Fruit fly (Drosophila melanogaster) whole organism, embryonic: ENCODE measurements around the gene Glut4EF.

Source experiments
- Atf6 ChIP-seq: fragments of 200-800 bp; sonication (Bioruptor generic); IDR thresholded peaks from 2 replicates; pipeline ENCODE4 v1.3.6; 2022; ENCODE audit warnings: missing biosample characterization, missing genetic modification characterization
- BEAF-32 ChIP-seq: fragments of 200-800 bp; sonication (Bioruptor generic); optimal IDR thresholded peaks from 3 replicates; lab custom pipeline; 2017; ENCODE audit warnings: missing biosample characterization, missing genetic modification characterization, mild to moderate bottlenecking, moderate library complexity, missing genetic modification reagents
- Blimp-1 ChIP-seq: fragments of 200-800 bp; sonication (Bioruptor generic); optimal IDR thresholded peaks from 3 replicates; lab custom pipeline; 2018; ENCODE audit warnings: missing biosample characterization, missing genetic modification characterization, mild to moderate bottlenecking, moderate library complexity, missing genetic modification reagents
- CG10209 ChIP-seq: fragments of 200-800 bp; sonication (Bioruptor generic); optimal IDR thresholded peaks from 3 replicates; lab custom pipeline; 2017; ENCODE audit warnings: missing biosample characterization, mild to moderate bottlenecking, missing genetic modification characterization, missing genetic modification reagents
- CG10431 ChIP-seq: fragments of 200-800 bp; sonication (Bioruptor generic); optimal IDR thresholded peaks from 3 replicates; lab custom pipeline; 2018; ENCODE audit warnings: missing biosample characterization, mild to moderate bottlenecking, missing genetic modification characterization
- CG13287 ChIP-seq: fragments of 200-800 bp; sonication (Bioruptor generic); IDR thresholded peaks from 2 replicates; pipeline ENCODE4 v1.3.6; 2022; ENCODE audit warnings: missing biosample characterization, missing genetic modification characterization; ENCODE audit not compliant: partially characterized antibody
- CG13894 ChIP-seq: fragments of 200-800 bp; sonication (Bioruptor generic); optimal IDR thresholded peaks from 3 replicates; lab custom pipeline; 2018; ENCODE audit warnings: missing biosample characterization, mild to moderate bottlenecking, missing genetic modification characterization, moderate library complexity
- CG2199 ChIP-seq: fragments of 200-800 bp; sonication (Bioruptor generic); IDR thresholded peaks from 3 replicates; pipeline ENCODE4 v1.3.6; 2022; ENCODE audit warnings: missing biosample characterization, missing genetic modification characterization
- CG3065 ChIP-seq: fragments of 200-800 bp; sonication (Bioruptor generic); optimal IDR thresholded peaks from 2 replicates; lab custom pipeline; 2016; ENCODE audit warnings: missing biosample characterization, missing genetic modification characterization
- CG32772 ChIP-seq: fragments of 200-800 bp; sonication (Bioruptor generic); IDR thresholded peaks from 2 replicates; pipeline ENCODE4 v1.3.6; 2022; ENCODE audit warnings: missing biosample characterization, missing genetic modification characterization
- CG3726 ChIP-seq: fragments of 200-800 bp; sonication (Bioruptor generic); IDR thresholded peaks from 3 replicates; pipeline ENCODE4, ENCODE4 v1.3.6; 2022; ENCODE audit warnings: missing biosample characterization, missing genetic modification characterization
- CG4730 ChIP-seq: fragments of 200-800 bp; sonication (Bioruptor generic); IDR thresholded peaks from 2 replicates; pipeline ENCODE4 v1.3.6; 2022; ENCODE audit warnings: missing biosample characterization, missing genetic modification characterization
- CG4854 ChIP-seq: fragments of 200-800 bp; sonication (Bioruptor generic); optimal IDR thresholded peaks from 2 replicates; lab custom pipeline; 2016; ENCODE audit warnings: missing biosample characterization, missing genetic modification characterization, inconsistent platforms
- CG7786 ChIP-seq: fragments of 200-800 bp; sonication (Bioruptor generic); optimal IDR thresholded peaks from 2 replicates; lab custom pipeline; 2016; ENCODE audit warnings: missing biosample characterization, missing genetic modification characterization
- CG8359 ChIP-seq: fragments of 200-800 bp; sonication (Bioruptor generic); optimal IDR thresholded peaks from 2 replicates; lab custom pipeline; 2017; ENCODE audit warnings: missing biosample characterization, mild to moderate bottlenecking, missing genetic modification characterization, borderline replicate concordance
- CG8924 ChIP-seq: fragments of 200-800 bp; optimal IDR thresholded peaks from 3 replicates; lab custom pipeline; 2019; ENCODE audit warnings: missing biosample characterization, mild to moderate bottlenecking, missing genetic modification characterization, moderate library complexity
- CG9817 ChIP-seq: fragments of 200-800 bp; sonication (Bioruptor generic); optimal IDR thresholded peaks from 2 replicates; lab custom pipeline; 2018; ENCODE audit warnings: missing biosample characterization, mild to moderate bottlenecking, missing genetic modification characterization, moderate library complexity
- Gsc ChIP-seq: fragments of 200-800 bp; sonication (Bioruptor generic); IDR thresholded peaks from 2 replicates; pipeline ENCODE4 v1.3.6; 2022; ENCODE audit warnings: missing biosample characterization, missing genetic modification characterization
- MBD-R2 ChIP-seq: fragments of 200-800 bp; sonication (Bioruptor generic); IDR thresholded peaks from 2 replicates; pipeline ENCODE4 v1.3.6; 2022; ENCODE audit warnings: missing biosample characterization, missing genetic modification characterization
- Med ChIP-seq: fragments of 200-800 bp; sonication (Bioruptor generic); peaks from one replicate; lab custom pipeline; 2016; ENCODE audit warnings: missing biosample characterization, missing genetic modification characterization, mild to moderate bottlenecking, inconsistent platforms, moderate library complexity
- Nf-YA ChIP-seq: fragments of 200-800 bp; sonication (Bioruptor generic); IDR thresholded peaks from 2 replicates; pipeline ENCODE4 v1.3.6; 2022; ENCODE audit warnings: missing biosample characterization, missing genetic modification characterization
- Pdp1 ChIP-seq, 2 experiments: fragments of 200-800 bp; sonication (Bioruptor generic); optimal IDR thresholded peaks; 3 replicates each; lab custom pipeline; 2016; ENCODE audit warnings: missing biosample characterization in 2 of 2, missing genetic modification characterization in 2 of 2, mild to moderate bottlenecking in 1 of 2, moderate library complexity in 1 of 2
- al ChIP-seq: fragments of 200-800 bp; sonication (Bioruptor generic); IDR thresholded peaks from 2 replicates; pipeline ENCODE4 v1.3.6; 2022; ENCODE audit warnings: missing biosample characterization, missing genetic modification characterization
- cad ChIP-seq: fragments of >200 bp; optimal IDR thresholded peaks from 2 replicates; lab custom pipeline; 2017; ENCODE audit warnings: missing biosample characterization, missing genetic modification characterization
- chm ChIP-seq: fragments of 200-800 bp; sonication (Bioruptor generic); IDR thresholded peaks from 2 replicates; pipeline ENCODE4 v1.3.6; 2022; ENCODE audit warnings: missing biosample characterization, missing genetic modification characterization
- crc ChIP-seq: fragments of 200-800 bp; sonication (Bioruptor generic); optimal IDR thresholded peaks from 2 replicates; lab custom pipeline; 2016; ENCODE audit warnings: missing biosample characterization, missing genetic modification characterization
- cwo ChIP-seq: fragments of 200-800 bp; sonication (Bioruptor generic); optimal IDR thresholded peaks from 3 replicates; lab custom pipeline; 2017; ENCODE audit warnings: missing biosample characterization, missing genetic modification characterization, mild to moderate bottlenecking, moderate library complexity, missing genetic modification reagents
- fu2 ChIP-seq: fragments of 200-800 bp; sonication (Bioruptor generic); optimal IDR thresholded peaks from 2 replicates; lab custom pipeline; 2016; ENCODE audit warnings: missing biosample characterization, missing genetic modification characterization
- grn ChIP-seq: fragments of 200-800 bp; sonication (Bioruptor generic); optimal IDR thresholded peaks from 3 replicates; lab custom pipeline; 2017; ENCODE audit warnings: missing biosample characterization, missing genetic modification characterization
- ken ChIP-seq: fragments of 200-800 bp; sonication (Bioruptor generic); IDR thresholded peaks from 3 replicates; pipeline ENCODE4 v1.3.6; 2022; ENCODE audit warnings: missing biosample characterization, missing genetic modification characterization
- lbe ChIP-seq: fragments of 200-800 bp; sonication (Bioruptor generic); optimal IDR thresholded peaks from 2 replicates; lab custom pipeline; 2016; ENCODE audit warnings: missing biosample characterization, mild to moderate bottlenecking, missing genetic modification characterization
- mam ChIP-seq: fragments of 200-800 bp; sonication (Bioruptor generic); optimal IDR thresholded peaks from 3 replicates; lab custom pipeline; 2016; ENCODE audit warnings: missing biosample characterization, missing genetic modification characterization
- nerfin-2 ChIP-seq: fragments of 200-800 bp; sonication (Bioruptor generic); IDR thresholded peaks from 2 replicates; pipeline ENCODE4 v1.3.6; 2022; ENCODE audit warnings: missing biosample characterization, missing genetic modification characterization; ENCODE audit not compliant: partially characterized antibody
- odd ChIP-seq: fragments of 200-800 bp; sonication (Bioruptor generic); optimal IDR thresholded peaks from 2 replicates; lab custom pipeline; 2017; ENCODE audit warnings: missing biosample characterization, mild to moderate bottlenecking, missing genetic modification characterization
- onecut ChIP-seq: fragments of 200-800 bp; sonication (Bioruptor generic); IDR thresholded peaks from 2 replicates; pipeline ENCODE4 v1.3.6; 2022; ENCODE audit warnings: missing biosample characterization, missing genetic modification characterization
- pan ChIP-seq, 4 experiments: fragments of >200 bp in 3 of 4; fragments of 200-800 bp in 1 of 4; sonication (Bioruptor generic) in 1 of 4; optimal IDR thresholded peaks in 3 of 4; IDR thresholded peaks in 1 of 4; 2 replicates each; pipeline versions ENCODE4 v1.3.6 to Lab custom; 2017 to 2022; ENCODE audit warnings: missing biosample characterization in 2 of 4, missing genetic modification characterization in 2 of 4, mixed read lengths in 1 of 4
- pb ChIP-seq: fragments of 200-800 bp; sonication (Bioruptor generic); optimal IDR thresholded peaks from 3 replicates; lab custom pipeline; 2016; ENCODE audit warnings: missing biosample characterization, missing genetic modification characterization
- psq ChIP-seq: fragments of 200-800 bp; sonication (Bioruptor generic); optimal IDR thresholded peaks from 2 replicates; lab custom pipeline; 2017; ENCODE audit warnings: missing biosample characterization, missing genetic modification characterization
- sd ChIP-seq: fragments of 200-800 bp; sonication (Bioruptor generic); optimal IDR thresholded peaks from 3 replicates; lab custom pipeline; 2018; ENCODE audit warnings: missing biosample characterization, mild to moderate bottlenecking, missing genetic modification characterization, moderate library complexity
- sens ChIP-seq: fragments of 200-800 bp; sonication (Bioruptor generic); peaks from one replicate; lab custom pipeline; 2016; ENCODE audit warnings: missing biosample characterization, missing genetic modification characterization
- sqz ChIP-seq: fragments of 200-800 bp; sonication (Bioruptor generic); optimal IDR thresholded peaks from 3 replicates; lab custom pipeline; 2018; ENCODE audit warnings: missing biosample characterization, mild to moderate bottlenecking, missing genetic modification characterization
- ssp ChIP-seq: fragments of 200-800 bp; sonication (Bioruptor generic); IDR thresholded peaks from 2 replicates; pipeline ENCODE4 v1.3.6; 2022; ENCODE audit warnings: missing biosample characterization, missing genetic modification characterization
- vvl ChIP-seq: fragments of 200-800 bp; sonication (Bioruptor generic); IDR thresholded peaks from 2 replicates; pipeline ENCODE4 v1.3.6; 2022; ENCODE audit warnings: missing biosample characterization, missing genetic modification characterization
- wor ChIP-seq: fragments of 200-800 bp; sonication (Bioruptor generic); IDR thresholded peaks from 2 replicates; pipeline ENCODE4 v1.3.6; 2022; ENCODE audit warnings: missing biosample characterization, missing genetic modification characterization
- zf30C ChIP-seq: fragments of 200-800 bp; sonication (Bioruptor generic); optimal IDR thresholded peaks from 3 replicates; lab custom pipeline; 2018; ENCODE audit warnings: missing biosample characterization, mild to moderate bottlenecking, missing genetic modification characterization

Gene Glut4EF

dm6 chr3R:9884461-9885185 is 10.1 kb downstream of the Glut4EF start (continued):
- TF ChIP-seq fu2 (GFP tag; lab: Kevin White, UChicago) (peak; percentile 52), Nf-YA (0 out of 2 replicates have a peak, but pooled peaks have one; percentile 12), cad (GFP tag; lab: Kevin White, UChicago) (no peak), Gsc (no peak), ken (GFP tag; lab: Robert Waterston, UW) (peak; percentile 82), CG3065 (GFP tag; lab: Kevin White, UChicago) (no peak), CG10431 (GFP tag; lab: Kevin White, UChicago) (no peak), al (peak; percentile 13; the same call in 1 of the 2 replicates), CG3726 (GFP tag; lab: Robert Waterston, UW) (no peak), nerfin-2 (GFP tag; lab: Robert Waterston, UW) (no peak), grn (GFP tag; lab: Kevin White, UChicago) (no peak), pan (optimal IDR thresholded peaks at IDR 0.05; lab: Kevin White, UChicago) (no peak), pan (GFP tag; optimal IDR thresholded peaks at IDR 0.05 in 1 of 2, IDR thresholded peaks at IDR 0.05 in 1 of 2) (peak in 1 of 2 experiments; percentile 70), sqz (no peak), ssp (GFP tag; lab: Robert Waterston, UW) (no peak), CG13287 (GFP tag; lab: Robert Waterston, UW) (no peak), CG10209 (peak; percentile 27), CG4854 (GFP tag; lab: Kevin White, UChicago) (no peak), odd (GFP tag; lab: Kevin White, UChicago) (peak; percentile 55), wor (GFP tag; lab: Robert Waterston, UW) (no peak), psq (GFP tag; lab: Kevin White, UChicago) (no peak), pb (GFP tag; lab: Kevin White, UChicago) (peak; percentile 7), BEAF-32 (GFP tag; lab: Kevin White, UChicago) (no peak), mam (GFP tag; lab: Kevin White, UChicago) (peak; percentile 82), chm (peak; percentile 64; the same call in 1 of the 2 replicates), lbe (GFP tag; lab: Kevin White, UChicago) (no peak), CG8924 (no peak), CG4730 (peak; percentile 35), MBD-R2 (peak; percentile 45; the same call in 1 of the 2 replicates)

- TF ChIP-seq onecut (GFP tag; lab: Robert Waterston, UW) (peak; percentile 64), vvl (GFP tag; lab: Robert Waterston, UW) (0 out of 2 replicates have a peak, but pooled peaks have one; percentile 46), cwo (GFP tag; lab: Kevin White, UChicago) (no peak), zf30C (GFP tag; lab: Kevin White, UChicago) (no peak), Atf6 (no peak), Blimp-1 (GFP tag; lab: Kevin White, UChicago) (peak; percentile 34), crc (GFP tag; lab: Kevin White, UChicago) (no peak), Pdp1 (GFP tag; optimal IDR thresholded peaks at IDR 0.05; lab: Kevin White, UChicago) (peak in 1 of 2 experiments; percentile 43), Med (peak; percentile 3), CG13894 (tag; lab: Kevin White, UChicago) (no peak), CG9817 (tag; lab: Kevin White, UChicago) (no peak), CG2199 (GFP tag; lab: Robert Waterston, UW) (0 out of 3 replicates have a peak, but pooled peaks have one; percentile 52), CG7786 (no peak), CG8359 (GFP tag; lab: Kevin White, UChicago) (peak; percentile 97), CG32772 (GFP tag; lab: Robert Waterston, UW) (peak; percentile 14; the same call in 1 of the 2 replicates), sens (GFP tag; lab: Kevin White, UChicago) (peak; percentile 56), sd (peak; percentile 12)
These were observed 11.2 kb downstream of the Glut4EF start for dm6 chr3R:9885464-9886340.
